Worm (Caenorhabditis elegans) whole organism, L3 larva: Measurements from ENCODE around the gene cki-2.

ENCODE experiments used
- aly-2 ChIP-seq: fragments of 150-350 bp; optimal IDR thresholded peaks from 2 replicates; lab custom pipeline; 2014; ENCODE audit warnings: missing biosample characterization, missing genetic modification characterization
- elt-1 ChIP-seq: fragments of 150-350 bp; optimal IDR thresholded peaks from 2 replicates; lab custom pipeline; 2014; ENCODE audit warnings: missing biosample characterization, missing genetic modification characterization
- fos-1 ChIP-seq: fragments of 150-350 bp; optimal IDR thresholded peaks from 2 replicates; lab custom pipeline; 2014; ENCODE audit warnings: missing biosample characterization, missing genetic modification characterization
- mdl-1 ChIP-seq: fragments of 150-350 bp; optimal IDR thresholded peaks from 2 replicates; lab custom pipeline; 2014; ENCODE audit warnings: missing biosample characterization, missing genetic modification characterization
- unc-39 ChIP-seq: sonication (generic microtip); optimal IDR thresholded peaks from 4 replicates; lab custom pipeline; 2017; ENCODE audit warnings: missing biosample characterization, missing genetic modification characterization

DNA sequence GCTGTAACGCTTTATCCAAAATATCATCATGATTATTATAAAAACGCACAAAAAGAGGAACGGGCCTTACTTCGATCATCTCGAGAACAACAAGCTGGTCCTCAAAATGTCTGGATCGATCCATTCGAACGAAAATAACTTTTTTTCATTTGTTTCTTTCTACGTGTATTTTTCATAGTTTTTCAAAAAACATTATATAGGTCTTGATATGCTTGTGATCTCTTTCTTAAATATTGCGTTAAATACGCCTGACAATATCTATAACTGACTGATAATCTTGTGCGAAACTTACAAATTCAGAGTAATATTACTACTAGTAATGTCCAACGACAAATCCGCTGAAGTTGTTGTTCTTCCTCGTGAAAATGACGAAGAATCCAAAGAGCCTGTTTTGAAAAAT, 41.8 kb downstream of the cki-2 start, which contains the start of gene sds-22:
- TF ChIP-seq elt-1 (tag; lab: Kevin White, UChicago) (no peak), fos-1 (tag; lab: Kevin White, UChicago) (no peak), mdl-1 (tag; lab: Kevin White, UChicago) (no peak), unc-39 (tag; lab: Kevin White, UChicago) (no peak), aly-2 (tag; lab: Kevin White, UChicago) (no peak)
